Worm (Caenorhabditis elegans): ENCODE data around the gene vps-8.

DNA sequence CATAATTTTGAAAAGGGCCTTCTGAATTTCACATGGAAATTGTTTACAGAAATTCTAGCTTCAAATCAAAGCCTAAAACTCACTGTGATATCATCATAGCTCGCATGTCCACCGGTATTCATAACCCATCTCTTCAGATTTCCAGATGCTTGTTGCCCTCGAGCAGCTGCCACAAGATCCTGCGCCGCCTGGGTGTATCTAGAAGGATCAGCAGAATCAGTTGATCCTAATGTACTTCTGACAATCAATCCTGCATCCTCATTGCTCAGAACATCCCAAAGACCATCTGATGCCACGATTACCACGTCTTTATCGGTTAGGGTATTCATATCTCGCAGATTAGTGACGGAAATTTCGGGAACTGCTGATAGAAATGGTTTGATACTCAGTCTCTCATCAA lies 9.9 kb downstream of the vps-8 start:
- TF ChIP-seq nhr-6 (tag; optimal IDR thresholded peaks at IDR 0.05): no peak
- no peak for TF ChIP-seq nhr-237 (tag; optimal IDR thresholded peaks at IDR 0.05)
- TF ChIP-seq lir-3 (tag; optimal IDR thresholded peaks at IDR 0.05): no peak
- no peak for TF ChIP-seq ceh-62 (tag; optimal IDR thresholded peaks at IDR 0.05)
- no peak for TF ChIP-seq egl-43 (GFP tag; IDR thresholded peaks at IDR 0.05)
- no peak for TF ChIP-seq lsy-2 (tag; optimal IDR thresholded peaks at IDR 0.05)
- no peak for TF ChIP-seq dpl-1 (GFP tag; optimal IDR thresholded peaks at IDR 0.05)
